Worm (Caenorhabditis elegans) whole organism, L4 larva: ENCODE results near the gene clec-168.

Source experiments
- aly-2 ChIP-seq: sonication (generic microtip); optimal IDR thresholded peaks from 2 replicates; lab custom pipeline; 2018; ENCODE audit warnings: missing biosample characterization, missing genetic modification characterization
- ceh-62 ChIP-seq: sonication (generic microtip); optimal IDR thresholded peaks from 2 replicates; lab custom pipeline; 2017; ENCODE audit warnings: missing biosample characterization, missing genetic modification characterization
- daf-12 ChIP-seq: fragments of 150-350 bp; optimal IDR thresholded peaks from 2 replicates; lab custom pipeline; 2014; ENCODE audit warnings: missing biosample characterization, missing genetic modification reagents, missing genetic modification characterization
- fos-1 ChIP-seq: fragments of 150-350 bp; optimal IDR thresholded peaks from 2 replicates; lab custom pipeline; 2014; ENCODE audit warnings: missing biosample characterization, missing genetic modification characterization
- nhr-6 ChIP-seq: fragments of 150-350 bp; optimal IDR thresholded peaks from 2 replicates; lab custom pipeline; 2014; ENCODE audit warnings: missing biosample characterization, missing genetic modification characterization
- pqm-1 ChIP-seq: sonication (generic microtip); optimal IDR thresholded peaks from 2 replicates; lab custom pipeline; 2017; ENCODE audit warnings: missing biosample characterization, missing genetic modification characterization
- skn-1 ChIP-seq: fragments of 150-350 bp; optimal IDR thresholded peaks from 2 replicates; lab custom pipeline; 2014; ENCODE audit warnings: missing biosample characterization, missing genetic modification characterization
- snpc-4 ChIP-seq: fragments of 150-350 bp; optimal IDR thresholded peaks from 2 replicates; lab custom pipeline; 2014; ENCODE audit warnings: missing biosample characterization, missing genetic modification characterization
- zfp-2 ChIP-seq: sonication (generic microtip); optimal IDR thresholded peaks from 2 replicates; lab custom pipeline; 2016; ENCODE audit warnings: mild to moderate bottlenecking, missing genetic modification characterization, missing compliant biosample characterization

- TF ChIP-seq daf-12 (tag; lab: Kevin White, UChicago) (no peak), pqm-1 (tag; lab: Kevin White, UChicago) (no peak), snpc-4 (tag; lab: Kevin White, UChicago) (no peak), nhr-6 (tag; lab: Kevin White, UChicago) (no peak), ceh-62 (tag; lab: Kevin White, UChicago) (no peak), fos-1 (tag; lab: Kevin White, UChicago) (no peak), skn-1 (tag; lab: Kevin White, UChicago) (no peak), aly-2 (tag; lab: Kevin White, UChicago) (no peak), zfp-2 (tag; lab: Kevin White, UChicago) (no peak)
Observed at ce11 chrIV:1289327-1289726, 32.6 kb downstream of the clec-168 start, which contains the start of gene plst-1.
